Fruit fly (Drosophila melanogaster) whole organism, embryonic: Measurements from ENCODE around the gene CG44437.

Experiments used
- Aef1 ChIP-seq: fragments of 200-800 bp; sonication (Bioruptor generic); IDR thresholded peaks from 3 replicates; pipeline ENCODE4 v1.3.6; 2022; ENCODE audit warnings: missing biosample characterization, missing genetic modification characterization
- BEAF-32 ChIP-seq: fragments of 200-800 bp; sonication (Bioruptor generic); optimal IDR thresholded peaks from 3 replicates; lab custom pipeline; 2017; ENCODE audit warnings: missing biosample characterization, missing genetic modification characterization, mild to moderate bottlenecking, moderate library complexity, missing genetic modification reagents
- CG10274 ChIP-seq: fragments of 200-800 bp; sonication (Bioruptor generic); optimal IDR thresholded peaks from 3 replicates; lab custom pipeline; 2017; ENCODE audit warnings: missing biosample characterization, mild to moderate bottlenecking, missing genetic modification characterization
- CG12299 ChIP-seq: fragments of 200-800 bp; sonication (Bioruptor generic); optimal IDR thresholded peaks from 2 replicates; lab custom pipeline; 2018; ENCODE audit warnings: missing biosample characterization, mild to moderate bottlenecking, missing genetic modification characterization
- CG12942 ChIP-seq: fragments of 200-800 bp; sonication (Bioruptor generic); optimal IDR thresholded peaks from 3 replicates; lab custom pipeline; 2016; ENCODE audit warnings: missing biosample characterization, missing genetic modification characterization
- CG13775 ChIP-seq: fragments of 200-800 bp; sonication (Bioruptor generic); optimal IDR thresholded peaks from 3 replicates; lab custom pipeline; 2017; ENCODE audit warnings: missing biosample characterization, mild to moderate bottlenecking, missing genetic modification characterization
- CG14710 ChIP-seq: fragments of 200-800 bp; sonication (Bioruptor generic); optimal IDR thresholded peaks from 3 replicates; lab custom pipeline; 2019; ENCODE audit warnings: missing biosample characterization, mild to moderate bottlenecking, missing genetic modification characterization, moderate library complexity
- CG15011 ChIP-seq: fragments of 200-800 bp; sonication (Bioruptor generic); optimal IDR thresholded peaks from 3 replicates; lab custom pipeline; 2018; ENCODE audit warnings: missing biosample characterization, mild to moderate bottlenecking, missing genetic modification characterization
- CG17802 ChIP-seq: fragments of 200-800 bp; sonication (Bioruptor generic); optimal IDR thresholded peaks from 2 replicates; lab custom pipeline; 2018; ENCODE audit warnings: missing biosample characterization, mild to moderate bottlenecking, missing genetic modification characterization, moderate library complexity
- CG18262 ChIP-seq: fragments of 200-800 bp; optimal IDR thresholded peaks from 3 replicates; lab custom pipeline; 2019; ENCODE audit warnings: missing biosample characterization, mild to moderate bottlenecking, missing genetic modification characterization, moderate library complexity
- CG18476 ChIP-seq: fragments of 200-800 bp; sonication (Bioruptor generic); optimal IDR thresholded peaks from 2 replicates; lab custom pipeline; 2016; ENCODE audit warnings: missing biosample characterization, mild to moderate bottlenecking, missing genetic modification characterization
- CG32772 ChIP-seq: fragments of 200-800 bp; sonication (Bioruptor generic); IDR thresholded peaks from 2 replicates; pipeline ENCODE4 v1.3.6; 2022; ENCODE audit warnings: missing biosample characterization, missing genetic modification characterization
- CG6272 ChIP-seq: fragments of 200-800 bp; sonication (Bioruptor generic); IDR thresholded peaks from 2 replicates; pipeline ENCODE4 v1.3.6; 2022; ENCODE audit warnings: missing biosample characterization, missing genetic modification characterization
- CG6683 ChIP-seq: fragments of 200-800 bp; sonication (Bioruptor generic); optimal IDR thresholded peaks from 2 replicates; lab custom pipeline; 2017; ENCODE audit warnings: missing biosample characterization, mild to moderate bottlenecking, missing genetic modification characterization, missing genetic modification reagents
- CG7963 ChIP-seq: fragments of 200-800 bp; sonication (Bioruptor generic); IDR thresholded peaks from 3 replicates; pipeline ENCODE4 v1.3.6; 2022; ENCODE audit warnings: missing biosample characterization, missing genetic modification characterization; ENCODE audit not compliant: partially characterized antibody
- CG9797 ChIP-seq: fragments of 200-800 bp; sonication (Bioruptor generic); optimal IDR thresholded peaks from 3 replicates; lab custom pipeline; 2018; ENCODE audit warnings: missing biosample characterization, mild to moderate bottlenecking, missing genetic modification characterization
- CG9817 ChIP-seq: fragments of 200-800 bp; sonication (Bioruptor generic); optimal IDR thresholded peaks from 2 replicates; lab custom pipeline; 2018; ENCODE audit warnings: missing biosample characterization, mild to moderate bottlenecking, missing genetic modification characterization, moderate library complexity
- CHES-1-like ChIP-seq: fragments of 200-800 bp; sonication (Bioruptor generic); optimal IDR thresholded peaks from 2 replicates; lab custom pipeline; 2016; ENCODE audit warnings: missing biosample characterization, missing genetic modification characterization
- D19B ChIP-seq: fragments of 200-800 bp; sonication (Bioruptor generic); optimal IDR thresholded peaks from 2 replicates; lab custom pipeline; 2017; ENCODE audit warnings: missing biosample characterization, mild to moderate bottlenecking, missing genetic modification characterization
- Drgx ChIP-seq: fragments of 200-800 bp; sonication (Bioruptor generic); IDR thresholded peaks from 2 replicates; pipeline ENCODE4 v1.3.6; 2022; ENCODE audit warnings: missing biosample characterization, missing genetic modification characterization
- E2f2 ChIP-seq: fragments of 200-800 bp; sonication (Bioruptor generic); IDR thresholded peaks from 2 replicates; pipeline ENCODE4 v1.3.6; 2022; ENCODE audit warnings: missing biosample characterization, missing genetic modification characterization
- Fer3 ChIP-seq: fragments of 200-800 bp; sonication (Bioruptor generic); optimal IDR thresholded peaks from 2 replicates; lab custom pipeline; 2018; ENCODE audit warnings: missing biosample characterization, mild to moderate bottlenecking, missing genetic modification characterization, moderate library complexity
- HLH3B ChIP-seq: fragments of 200-800 bp; sonication (Bioruptor generic); IDR thresholded peaks from 2 replicates; pipeline ENCODE4 v1.3.6; 2022; ENCODE audit warnings: missing biosample characterization, missing genetic modification characterization
- HmgZ ChIP-seq: fragments of 200-800 bp; sonication (Bioruptor generic); optimal IDR thresholded peaks from 2 replicates; lab custom pipeline; 2018; ENCODE audit warnings: missing biosample characterization, mild to moderate bottlenecking, missing genetic modification characterization
- Hmx ChIP-seq: fragments of 200-800 bp; sonication (Bioruptor generic); optimal IDR thresholded peaks from 2 replicates; lab custom pipeline; 2016; ENCODE audit warnings: missing biosample characterization, missing genetic modification characterization
- TFAM ChIP-seq: fragments of 200-800 bp; sonication (Bioruptor generic); optimal IDR thresholded peaks from 2 replicates; lab custom pipeline; 2017; ENCODE audit warnings: missing biosample characterization, missing genetic modification characterization, inconsistent platforms
- Trl ChIP-seq, 3 experiments: fragments of >200 bp in 2 of 3; fragments of 200-800 bp in 1 of 3; sonication (Bioruptor generic) in 1 of 3; optimal IDR thresholded peaks; 2 replicates in 1 of 3; 3 replicates in 2 of 3; lab custom pipeline; 2016 to 2017; ENCODE audit warnings: missing biosample characterization in 1 of 3, missing genetic modification characterization in 1 of 3
- ara ChIP-seq: fragments of 200-800 bp; sonication (Bioruptor generic); IDR thresholded peaks from 2 replicates; pipeline ENCODE4 v1.3.6; 2022; ENCODE audit warnings: missing biosample characterization, missing genetic modification characterization
- crol ChIP-seq: fragments of 200-800 bp; sonication (Bioruptor generic); IDR thresholded peaks from 2 replicates; pipeline ENCODE4 v1.3.6; 2022; ENCODE audit warnings: missing biosample characterization, missing genetic modification characterization
- disco-r ChIP-seq: fragments of 200-800 bp; sonication (Bioruptor generic); optimal IDR thresholded peaks from 2 replicates; lab custom pipeline; 2016; ENCODE audit warnings: missing biosample characterization, missing genetic modification characterization
- fd3F ChIP-seq: fragments of 200-800 bp; sonication (Bioruptor generic); optimal IDR thresholded peaks from 2 replicates; lab custom pipeline; 2018; ENCODE audit warnings: missing biosample characterization, mild to moderate bottlenecking, missing genetic modification characterization, moderate library complexity
- fd64A ChIP-seq: fragments of 200-800 bp; sonication (Bioruptor generic); optimal IDR thresholded peaks from 3 replicates; lab custom pipeline; 2018; ENCODE audit warnings: missing biosample characterization, mild to moderate bottlenecking, missing genetic modification characterization
- fu2 ChIP-seq: fragments of 200-800 bp; sonication (Bioruptor generic); optimal IDR thresholded peaks from 2 replicates; lab custom pipeline; 2016; ENCODE audit warnings: missing biosample characterization, missing genetic modification characterization
- grn ChIP-seq: fragments of 200-800 bp; sonication (Bioruptor generic); optimal IDR thresholded peaks from 3 replicates; lab custom pipeline; 2017; ENCODE audit warnings: missing biosample characterization, missing genetic modification characterization
- hbn ChIP-seq: fragments of 200-800 bp; sonication (Bioruptor generic); IDR thresholded peaks from 2 replicates; pipeline ENCODE4 v1.3.6; 2022; ENCODE audit warnings: missing biosample characterization, missing genetic modification characterization; ENCODE audit not compliant: partially characterized antibody
- jigr1 ChIP-seq: fragments of 200-800 bp; sonication (Bioruptor generic); IDR thresholded peaks from 3 replicates; pipeline ENCODE4 v1.3.6; 2022; ENCODE audit warnings: missing biosample characterization, missing genetic modification characterization
- knrl ChIP-seq: fragments of 200-800 bp; sonication (Bioruptor generic); IDR thresholded peaks from 3 replicates; pipeline ENCODE4 v1.3.6; 2022; ENCODE audit warnings: missing biosample characterization, missing genetic modification characterization; ENCODE audit not compliant: partially characterized antibody
- lov ChIP-seq, 2 experiments: fragments of 200-800 bp in 1 of 2; fragments of >200 bp in 1 of 2; sonication (Bioruptor generic) in 1 of 2; IDR thresholded peaks in 1 of 2; optimal IDR thresholded peaks in 1 of 2; 2 replicates in 1 of 2; 3 replicates in 1 of 2; pipeline versions ENCODE4 v1.3.6 to Lab custom; 2017 to 2022; ENCODE audit warnings: missing biosample characterization in 1 of 2, missing genetic modification characterization in 1 of 2
- luna ChIP-seq: fragments of 200-800 bp; sonication (Bioruptor generic); optimal IDR thresholded peaks from 2 replicates; lab custom pipeline; 2016; ENCODE audit warnings: missing biosample characterization, missing genetic modification characterization
- nau ChIP-seq: fragments of 200-800 bp; sonication (Bioruptor generic); optimal IDR thresholded peaks from 3 replicates; lab custom pipeline; 2017; ENCODE audit warnings: missing biosample characterization, mild to moderate bottlenecking, missing genetic modification characterization, missing genetic modification reagents
- odd ChIP-seq: fragments of 200-800 bp; sonication (Bioruptor generic); optimal IDR thresholded peaks from 2 replicates; lab custom pipeline; 2017; ENCODE audit warnings: missing biosample characterization, mild to moderate bottlenecking, missing genetic modification characterization
- pho ChIP-seq: fragments of 200-800 bp; sonication (Bioruptor generic); optimal IDR thresholded peaks from 2 replicates; lab custom pipeline; 2016; ENCODE audit warnings: missing biosample characterization, missing genetic modification characterization
- phol ChIP-seq: fragments of 200-800 bp; sonication (Bioruptor generic); optimal IDR thresholded peaks from 3 replicates; lab custom pipeline; 2018; ENCODE audit warnings: missing biosample characterization, mild to moderate bottlenecking, missing genetic modification characterization, moderate library complexity
- sim ChIP-seq: fragments of 200-800 bp; sonication (Bioruptor generic); IDR thresholded peaks from 2 replicates; pipeline ENCODE4 v1.3.6; 2022; ENCODE audit warnings: missing biosample characterization, missing genetic modification characterization
- sisA ChIP-seq: fragments of 200-800 bp; sonication (Bioruptor generic); IDR thresholded peaks from 2 replicates; pipeline ENCODE4 v1.3.6; 2022; ENCODE audit warnings: missing biosample characterization, missing genetic modification characterization
- stc ChIP-seq: fragments of 200-800 bp; sonication (Bioruptor generic); IDR thresholded peaks from 2 replicates; pipeline ENCODE4 v1.3.6; 2022; ENCODE audit warnings: missing biosample characterization, missing genetic modification characterization
- tio ChIP-seq: fragments of 200-800 bp; sonication (Bioruptor generic); optimal IDR thresholded peaks from 2 replicates; lab custom pipeline; 2017; ENCODE audit warnings: missing biosample characterization, missing genetic modification characterization, inconsistent platforms
- trem ChIP-seq: fragments of 200-800 bp; optimal IDR thresholded peaks from 3 replicates; lab custom pipeline; 2019; ENCODE audit warnings: missing biosample characterization, mild to moderate bottlenecking, missing genetic modification characterization, moderate library complexity
- ttk ChIP-seq: fragments of 200-800 bp; sonication (Bioruptor generic); IDR thresholded peaks from 2 replicates; pipeline ENCODE4 v2.1.2; 2022; ENCODE audit warnings: missing biosample characterization, missing genetic modification characterization
- unpg ChIP-seq: fragments of 200-800 bp; sonication (Bioruptor generic); optimal IDR thresholded peaks from 3 replicates; lab custom pipeline; 2018; ENCODE audit warnings: missing biosample characterization, mild to moderate bottlenecking, missing genetic modification characterization, moderate library complexity

The CG44437 gene

DNA sequence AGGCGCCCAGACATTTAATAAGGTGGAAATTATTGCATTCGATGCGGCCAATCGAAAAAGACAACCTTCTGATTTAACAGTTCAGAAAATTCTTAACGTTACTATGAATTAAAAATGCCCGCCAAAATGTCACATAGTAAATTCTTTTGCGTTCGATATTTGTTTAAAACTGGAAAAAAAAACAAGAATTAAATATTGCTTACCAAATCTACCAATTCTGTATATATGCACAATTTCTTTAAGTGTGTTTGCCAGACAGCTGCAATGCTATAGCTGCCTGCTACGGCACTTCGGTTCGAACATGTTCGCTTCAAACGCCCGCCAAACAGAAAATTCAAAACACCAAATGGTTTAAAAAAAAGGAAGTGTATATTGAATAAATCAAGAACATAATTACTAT lies 12.0 kb upstream of the CG44437 start (continued):
- no peak for TF ChIP-seq CG7963 (GFP tag; lab: Robert Waterston, UW)
- TF ChIP-seq CG6272 (GFP tag; lab: Robert Waterston, UW): no peak; the same call in 1 of the 2 replicates
- TF ChIP-seq ara (GFP tag; lab: Robert Waterston, UW): no peak; the same call in 1 of the 2 replicates
- no peak for TF ChIP-seq CG18476 (GFP tag; lab: Kevin White, UChicago)
- peak; percentile 53 for TF ChIP-seq CHES-1-like (GFP tag; lab: Kevin White, UChicago)
- no peak for TF ChIP-seq CG10274
- TF ChIP-seq jigr1: no peak
- TF ChIP-seq grn (GFP tag; lab: Kevin White, UChicago): no peak
- no peak for TF ChIP-seq trem (tag; lab: Kevin White, UChicago)
- no peak for TF ChIP-seq BEAF-32 (GFP tag; lab: Kevin White, UChicago)
- TF ChIP-seq CG14710 (tag; lab: Kevin White, UChicago): peak; percentile 44
- TF ChIP-seq odd (GFP tag; lab: Kevin White, UChicago): no peak
- TF ChIP-seq phol: peak; percentile 59
- TF ChIP-seq pho (GFP tag; lab: Kevin White, UChicago): peak; percentile 50
- TF ChIP-seq D19B: peak; percentile 27
- peak; percentile 57 for TF ChIP-seq Fer3 (tag; lab: Kevin White, UChicago)
- TF ChIP-seq CG13775 (GFP tag; lab: Kevin White, UChicago): peak; percentile 57
- no peak for TF ChIP-seq Trl (optimal IDR thresholded peaks at IDR 0.05; lab: Kevin White, UChicago)
- peak; percentile 69 for TF ChIP-seq Trl (GFP tag; optimal IDR thresholded peaks at IDR 0.05; lab: Kevin White, UChicago)
- peak; percentile 36 for TF ChIP-seq disco-r
- TF ChIP-seq knrl (GFP tag; lab: Robert Waterston, UW): no peak; the same call in 2 of the 3 replicates
- TF ChIP-seq TFAM (GFP tag; lab: Kevin White, UChicago): no peak
- TF ChIP-seq CG18262 (tag; lab: Kevin White, UChicago): peak; percentile 58
- peak; percentile 70 for TF ChIP-seq Drgx (GFP tag; lab: Robert Waterston, UW)
- TF ChIP-seq CG9817 (tag; lab: Kevin White, UChicago): peak; percentile 32
- TF ChIP-seq CG17802: peak; percentile 22
- TF ChIP-seq luna (GFP tag; lab: Kevin White, UChicago): peak; percentile 12
- no peak for TF ChIP-seq CG6683 (GFP tag; lab: Kevin White, UChicago)
- peak; percentile 69 for TF ChIP-seq unpg (GFP tag; lab: Kevin White, UChicago)
- TF ChIP-seq CG15011 (GFP tag; lab: Kevin White, UChicago): no peak
- peak; percentile 43 for TF ChIP-seq nau
- peak; percentile 58 for TF ChIP-seq CG12942 (GFP tag; lab: Kevin White, UChicago)
- no peak for TF ChIP-seq CG9797 (GFP tag; lab: Kevin White, UChicago)
- peak; percentile 4 for TF ChIP-seq CG12299 (tag; lab: Kevin White, UChicago)
- peak; percentile 50 for TF ChIP-seq HmgZ
- peak; percentile 9 for TF ChIP-seq fd3F
- no peak for TF ChIP-seq crol (GFP tag; lab: Robert Waterston, UW)
- peak; percentile 74 for TF ChIP-seq sisA (GFP tag; lab: Robert Waterston, UW)
- TF ChIP-seq Hmx: peak; percentile 24
- peak; percentile 37; the same call in 1 of the 2 replicates for TF ChIP-seq CG32772 (GFP tag; lab: Robert Waterston, UW)
- TF ChIP-seq ttk (GFP tag; lab: Robert Waterston, UW): peak; percentile 56
- TF ChIP-seq stc (GFP tag; lab: Robert Waterston, UW): peak; percentile 72
- peak; percentile 52 for TF ChIP-seq fu2 (GFP tag; lab: Kevin White, UChicago)
- no peak for TF ChIP-seq hbn (GFP tag; lab: Robert Waterston, UW)
- TF ChIP-seq E2f2 (GFP tag; lab: Robert Waterston, UW): peak; percentile 85
- TF ChIP-seq Aef1: peak; percentile 55
- TF ChIP-seq lov (optimal IDR thresholded peaks at IDR 0.05; lab: Kevin White, UChicago): no peak
- peak; percentile 73; the same call in 1 of the 3 replicates for TF ChIP-seq lov (GFP tag; IDR thresholded peaks at IDR 0.05; lab: Robert Waterston, UW)
- peak; percentile 55 for TF ChIP-seq tio
- peak; percentile 57; the same call in 1 of the 2 replicates for TF ChIP-seq sim (GFP tag; lab: Robert Waterston, UW)
- TF ChIP-seq fd64A: no peak
- TF ChIP-seq HLH3B (GFP tag; lab: Robert Waterston, UW): peak; percentile 58
